Worm (Caenorhabditis elegans) whole organism, L4/young adult: ENCODE data around the gene glb-17.

Experiments used
- W03F9.2 ChIP-seq: fragments of 150-350 bp; optimal IDR thresholded peaks from 2 replicates; lab custom pipeline; 2014; ENCODE audit warnings: missing biosample characterization, missing genetic modification characterization
- dao-5 ChIP-seq: sonication (generic microtip); optimal IDR thresholded peaks from 2 replicates; lab custom pipeline; 2016; ENCODE audit warnings: missing genotype, missing genetic modification characterization, moderate library complexity, missing compliant biosample characterization
- him-1 ChIP-seq: sonication (generic microtip); optimal IDR thresholded peaks from 2 replicates; lab custom pipeline; 2016; ENCODE audit warnings: missing genotype, missing genetic modification reagents, missing genetic modification characterization, missing compliant biosample characterization

ce11 chrX:9597299-9597698, 20.5 kb upstream of the glb-17 start:
- TF ChIP-seq dao-5 (no peak), him-1 (tag; lab: Kevin White, UChicago) (no peak), W03F9.2 (tag; lab: Kevin White, UChicago) (no peak)
